Worm (Caenorhabditis elegans) whole organism, mixed stage, embryonic: ENCODE data around the gene T23F2.5.

Source experiments
- ceh-43 ChIP-seq: fragments of 200-800 bp; sonication (Bioruptor generic); optimal IDR thresholded peaks from 2 replicates; lab custom pipeline; 2018; ENCODE audit warnings: mild to moderate bottlenecking, missing genetic modification characterization, moderate library complexity, missing compliant biosample characterization
- cnd-1 ChIP-seq: fragments of 200-800 bp; sonication (Bioruptor generic); optimal IDR thresholded peaks from 2 replicates; lab custom pipeline; 2018; ENCODE audit warnings: mild to moderate bottlenecking, missing genetic modification characterization, missing compliant biosample characterization
- elt-1 ChIP-seq: sonication (generic microtip); optimal IDR thresholded peaks from 2 replicates; lab custom pipeline; 2017; ENCODE audit warnings: missing genetic modification characterization, mild to moderate bottlenecking, missing compliant biosample characterization, antibody characterized with exemption, moderate library complexity, borderline replicate concordance; ENCODE audit not compliant: insufficient read depth
- elt-3 ChIP-seq: fragments of 150-350 bp; optimal IDR thresholded peaks from 2 replicates; lab custom pipeline; 2014; ENCODE audit warnings: missing biosample characterization, missing genetic modification characterization
- hlh-1 ChIP-seq: fragments of 150-350 bp; optimal IDR thresholded peaks from 2 replicates; lab custom pipeline; 2014; ENCODE audit warnings: missing biosample characterization, missing genetic modification reagents, missing genetic modification characterization
- lin-32 ChIP-seq: fragments of 200-800 bp; sonication (Bioruptor generic); optimal IDR thresholded peaks from 2 replicates; lab custom pipeline; 2018; ENCODE audit warnings: mild to moderate bottlenecking, missing genetic modification characterization, missing compliant biosample characterization
- nhr-76 ChIP-seq: sonication (generic microtip); optimal IDR thresholded peaks from 2 replicates; lab custom pipeline; 2017; ENCODE audit warnings: missing biosample characterization, missing genetic modification characterization
- unc-120 ChIP-seq: sonication (generic microtip); optimal IDR thresholded peaks from 2 replicates; lab custom pipeline; 2017; ENCODE audit warnings: missing genetic modification characterization, missing compliant biosample characterization; ENCODE audit not compliant: poor library complexity, severe bottlenecking
- ztf-11 ChIP-seq: fragments of 150-350 bp; optimal IDR thresholded peaks from 2 replicates; lab custom pipeline; 2014; ENCODE audit warnings: missing biosample characterization, missing genetic modification characterization

The T23F2.5 gene

DNA sequence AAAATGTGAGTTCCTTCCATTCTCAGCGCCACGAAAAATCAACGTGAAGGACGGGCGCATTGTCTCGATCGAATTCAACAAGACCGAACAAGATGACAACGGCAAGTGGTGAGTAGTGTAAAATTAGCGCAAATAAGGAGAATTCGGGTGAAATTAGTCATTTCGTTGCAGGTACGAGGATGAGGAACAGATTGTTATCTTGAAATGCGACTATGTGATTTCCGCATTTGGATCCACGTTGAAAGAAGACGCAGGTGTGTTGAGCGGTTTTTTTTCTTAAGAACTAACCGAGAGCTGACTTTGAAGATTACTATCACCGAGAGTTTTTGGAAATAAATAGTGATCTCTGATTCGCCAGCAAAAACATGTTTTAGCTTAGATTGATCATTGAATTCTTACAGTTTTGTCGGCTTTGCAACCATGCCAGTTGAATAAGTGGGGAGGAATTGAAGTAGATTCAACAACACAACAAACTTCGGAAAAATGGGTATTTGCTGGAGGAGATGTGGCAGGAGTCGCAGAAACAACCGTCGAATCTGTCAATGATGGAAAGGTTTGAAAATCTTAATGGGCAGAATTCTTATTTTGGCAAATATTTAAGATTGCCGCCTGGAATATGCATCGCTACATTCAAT lies 46.7 kb downstream of the T23F2.5 start:
- no peak for TF ChIP-seq ztf-11 (tag; lab: Kevin White, UChicago)
- TF ChIP-seq elt-1, result peak; percentile 40

DNA sequence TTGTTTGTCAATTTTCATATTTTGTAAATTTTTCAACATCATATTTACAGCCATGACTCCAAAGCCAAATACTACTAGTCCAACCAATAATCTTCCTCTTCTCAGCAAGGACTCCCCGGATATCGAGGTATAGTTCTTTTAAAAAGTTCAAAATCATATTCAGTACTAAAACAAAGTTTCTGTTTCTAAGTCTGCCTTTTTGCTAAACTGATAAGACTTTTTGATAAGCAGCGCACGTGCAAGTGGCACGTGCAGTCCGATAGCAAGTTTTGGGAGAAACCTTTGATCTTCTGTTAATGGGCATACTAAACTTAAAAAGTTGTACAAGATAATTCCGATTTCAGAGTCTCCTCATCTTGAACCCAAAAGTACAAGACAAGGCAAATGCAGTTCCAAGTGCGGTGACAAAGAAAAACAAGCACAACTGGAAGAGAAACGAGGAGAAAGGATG lies 49.1 kb downstream of the T23F2.5 start, which contains the start of gene dpyd-1:
dpyd-1 (plus strand) TSS at position 51 of the 451 bp plus-strand sequence.
- TF ChIP-seq nhr-76 (tag; lab: Kevin White, UChicago) (no peak), cnd-1 (tag; lab: Kevin White, UChicago) (no peak), unc-120 (no peak), ceh-43 (GFP tag; lab: Kevin White, UChicago) (no peak), hlh-1 (no peak), lin-32 (GFP tag; lab: Kevin White, UChicago) (no peak), elt-3 (tag; lab: Kevin White, UChicago) (no peak)

DNA sequence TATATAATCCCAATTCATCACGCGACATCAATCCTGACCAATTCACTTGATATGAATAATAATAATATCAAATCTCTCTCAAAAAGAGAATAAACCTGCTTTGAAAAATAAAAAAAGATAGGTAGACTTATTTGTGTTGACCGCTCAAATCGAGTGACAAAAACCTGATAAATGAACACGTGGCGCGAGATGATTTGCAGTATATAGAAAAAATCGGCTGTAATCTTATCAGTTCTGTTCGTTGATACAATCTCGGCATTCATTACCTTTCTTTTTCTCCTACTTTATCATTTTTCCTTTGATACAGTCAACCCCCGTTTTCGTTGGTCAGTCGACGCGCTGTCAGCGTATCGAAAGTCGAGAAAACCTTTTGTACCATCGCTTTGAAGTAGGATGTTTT lies 49.7 kb downstream of the T23F2.5 start:
- no peak for TF ChIP-seq ztf-11 (tag; lab: Kevin White, UChicago)
- TF ChIP-seq, all 35 proteins: peak for 0
